Worm (Caenorhabditis elegans): Measurements from ENCODE around the gene tag-294.

tag-294 gene

DNA sequence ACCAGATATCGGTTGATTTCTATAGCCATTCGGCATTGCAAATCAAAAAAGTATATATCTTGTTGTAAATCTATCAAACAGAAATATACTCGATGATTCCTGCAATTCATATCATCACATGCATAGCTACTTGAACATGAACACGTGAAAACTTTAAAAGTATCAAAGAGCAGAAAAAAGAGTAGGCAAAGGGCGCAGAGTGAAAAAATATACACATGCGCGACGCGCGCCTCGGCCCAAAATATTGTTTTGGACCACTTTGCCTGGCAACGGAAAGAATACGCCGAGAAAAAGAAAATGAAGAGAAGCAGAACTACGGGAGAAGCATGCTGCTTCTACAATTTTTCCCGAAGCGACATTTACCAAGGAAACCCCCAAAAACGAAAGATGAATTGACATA is 7.5 kb upstream of the tag-294 start, which contains the start of gene C54H2.4:
TSS of gene C54H2.4 (minus strand) at position 101 of the 400 bp plus-strand sequence.
- TF ChIP-seq fkh-10 (GFP tag; optimal IDR thresholded peaks at IDR 0.05), result no peak
- TF ChIP-seq ama-1 (optimal IDR thresholded peaks at IDR 0.05), result no peak
- TF ChIP-seq pha-4 (tag; optimal IDR thresholded peaks at IDR 0.05), result no peak
- no peak for TF ChIP-seq elt-2 (tag; optimal IDR thresholded peaks at IDR 0.05)
- TF ChIP-seq dmd-4 (tag; optimal IDR thresholded peaks at IDR 0.05; ENCODE audit: borderline replicate concordance), result no peak
- no peak for TF ChIP-seq nhr-232 (tag; optimal IDR thresholded peaks at IDR 0.05)
- no peak for TF ChIP-seq zip-5 (tag; optimal IDR thresholded peaks at IDR 0.05)
- TF ChIP-seq sox-2 (GFP tag; IDR thresholded peaks at IDR 0.05), result no peak
- no peak for TF ChIP-seq K09A11.1 (tag; optimal IDR thresholded peaks at IDR 0.05; ENCODE audit: insufficient read depth)
- no peak for TF ChIP-seq fax-1 (tag; optimal IDR thresholded peaks at IDR 0.05)
- TF ChIP-seq pat-9 (tag; optimal IDR thresholded peaks at IDR 0.05), result no peak
- no peak for TF ChIP-seq ceh-34 (tag; optimal IDR thresholded peaks at IDR 0.05)
- no peak for TF ChIP-seq ceh-30 (tag; optimal IDR thresholded peaks at IDR 0.05)
- TF ChIP-seq C08G9.2 (tag; optimal IDR thresholded peaks at IDR 0.05), result no peak
- no peak for TF ChIP-seq elt-4 (tag; optimal IDR thresholded peaks at IDR 0.05)
- TF ChIP-seq pax-1 (tag; optimal IDR thresholded peaks at IDR 0.05), result no peak
- TF ChIP-seq unc-55 (GFP tag; optimal IDR thresholded peaks at IDR 0.05), result no peak
- no peak for TF ChIP-seq ahr-1 (tag; optimal IDR thresholded peaks at IDR 0.05)
- TF ChIP-seq tbx-2 (tag; optimal IDR thresholded peaks at IDR 0.05), result no peak
- TF ChIP-seq gmeb-2 (tag; optimal IDR thresholded peaks at IDR 0.05), result no peak

DNA sequence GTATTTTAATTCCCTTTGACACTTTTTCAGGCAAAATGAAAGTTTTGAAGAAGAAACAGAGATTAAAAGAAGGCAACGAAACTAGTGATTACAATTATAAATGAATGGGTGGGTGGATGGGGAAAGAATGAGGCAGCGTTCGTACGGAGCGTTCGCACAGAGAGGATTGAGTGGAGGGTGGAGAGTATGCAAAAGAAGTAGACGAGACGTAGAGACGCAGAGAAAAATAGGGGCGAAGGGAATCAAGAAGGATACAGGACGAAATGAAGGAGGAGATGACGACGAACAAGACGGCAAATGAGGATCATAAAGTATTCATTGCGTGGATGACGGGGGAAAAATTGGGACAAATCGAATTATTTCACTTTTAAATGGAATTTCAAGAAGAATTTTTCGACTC is 1.5 kb upstream of the tag-294 start:
- TF ChIP-seq Y22D7AL.16 (tag; optimal IDR thresholded peaks at IDR 0.05), result no peak
- peak; percentile 10 for TF ChIP-seq sox-4 (tag; optimal IDR thresholded peaks at IDR 0.05)
- no peak for TF ChIP-seq C38D4.7 (GFP tag; optimal IDR thresholded peaks at IDR 0.05)
- TF ChIP-seq sdc-2 (tag; optimal IDR thresholded peaks at IDR 0.05), result peak; percentile 43
- no peak for TF ChIP-seq pha-2 (tag; optimal IDR thresholded peaks at IDR 0.05)
- TF ChIP-seq gmeb-2 (tag; optimal IDR thresholded peaks at IDR 0.05), result no peak
- TF ChIP-seq hlh-6 (tag; optimal IDR thresholded peaks at IDR 0.05), result peak; percentile 29
- TF ChIP-seq fax-1 (tag; optimal IDR thresholded peaks at IDR 0.05), result no peak
- TF ChIP-seq zip-5 (tag; optimal IDR thresholded peaks at IDR 0.05), result no peak
- no peak for TF ChIP-seq elt-4 (tag; optimal IDR thresholded peaks at IDR 0.05)
- TF ChIP-seq unc-3 (GFP tag; conservative IDR thresholded peaks at IDR 0.05), result no peak
- no peak for TF ChIP-seq unc-3 (tag; optimal IDR thresholded peaks at IDR 0.05)
- TF ChIP-seq pat-9 (tag; optimal IDR thresholded peaks at IDR 0.05), result no peak
- TF ChIP-seq ceh-6 (GFP tag; optimal IDR thresholded peaks at IDR 0.05), result no peak
- no peak for TF ChIP-seq dve-1 (tag; optimal IDR thresholded peaks at IDR 0.05)
- no peak for TF ChIP-seq dmd-4 (tag; optimal IDR thresholded peaks at IDR 0.05; ENCODE audit: borderline replicate concordance)
- peak; percentile 23 for TF ChIP-seq unc-42 (tag; optimal IDR thresholded peaks at IDR 0.05)
- no peak for TF ChIP-seq ceh-19 (GFP tag; optimal IDR thresholded peaks at IDR 0.05)
- TF ChIP-seq ceh-45 (GFP tag; IDR thresholded peaks at IDR 0.05), result no peak
- no peak for TF ChIP-seq fkh-10 (GFP tag; optimal IDR thresholded peaks at IDR 0.05)
- no peak for TF ChIP-seq odd-2 (tag; optimal IDR thresholded peaks at IDR 0.05)
- TF ChIP-seq madf-2 (tag; optimal IDR thresholded peaks at IDR 0.05), result no peak
- TF ChIP-seq ceh-14 (tag; optimal IDR thresholded peaks at IDR 0.05), result no peak
- TF ChIP-seq ceh-30 (tag; optimal IDR thresholded peaks at IDR 0.05), result no peak
- no peak for TF ChIP-seq syd-9 (tag; optimal IDR thresholded peaks at IDR 0.05)
- TF ChIP-seq hlh-8 (tag; optimal IDR thresholded peaks at IDR 0.05), result no peak
- no peak for TF ChIP-seq unc-55 (GFP tag; optimal IDR thresholded peaks at IDR 0.05)
- no peak for TF ChIP-seq unc-86 (tag; optimal IDR thresholded peaks at IDR 0.05)
- TF ChIP-seq ttx-3 (tag; optimal IDR thresholded peaks at IDR 0.05), result no peak
- no peak for TF ChIP-seq ceh-24 (tag; optimal IDR thresholded peaks at IDR 0.05)
- peak; percentile 42 for TF ChIP-seq ceh-31 (tag; optimal IDR thresholded peaks at IDR 0.05)
- TF ChIP-seq F13H6.1 (tag; optimal IDR thresholded peaks at IDR 0.05), result no peak
- TF ChIP-seq C08G9.2 (tag; optimal IDR thresholded peaks at IDR 0.05), result no peak
- peak; percentile 68 for TF ChIP-seq ref-2 (tag; optimal IDR thresholded peaks at IDR 0.05)
- peak; percentile 42 for TF ChIP-seq tbx-2 (tag; optimal IDR thresholded peaks at IDR 0.05)
- TF ChIP-seq nfya-1 (tag; optimal IDR thresholded peaks at IDR 0.05), result peak; percentile 44
- TF ChIP-seq lin-11 (tag; optimal IDR thresholded peaks at IDR 0.05), result no peak
- TF ChIP-seq K02D7.2 (tag; optimal IDR thresholded peaks at IDR 0.05), result no peak
- peak; percentile 23 for TF ChIP-seq ceh-18 (tag; optimal IDR thresholded peaks at IDR 0.05)
- no peak for TF ChIP-seq ama-1 (optimal IDR thresholded peaks at IDR 0.05)
- TF ChIP-seq ahr-1 (tag; optimal IDR thresholded peaks at IDR 0.05), result no peak
- TF ChIP-seq hlh-13 (GFP tag; optimal IDR thresholded peaks at IDR 0.05), result no peak
- TF ChIP-seq lim-6 (tag; optimal IDR thresholded peaks at IDR 0.05), result no peak
